Fruit fly (Drosophila melanogaster) whole organism, adult: Measurements from ENCODE around the gene VAChT.

ENCODE experiments used
- CG11617 ChIP-seq: fragments of 200-800 bp; sonication (Bioruptor generic); optimal IDR thresholded peaks from 2 replicates; lab custom pipeline; 2017; ENCODE audit warnings: mild to moderate bottlenecking, missing biosample characterization, missing genetic modification reagents, missing genetic modification characterization
- CG12768 ChIP-seq: fragments of 200-800 bp; sonication (Bioruptor generic); optimal IDR thresholded peaks from 2 replicates; lab custom pipeline; 2017; ENCODE audit warnings: missing biosample characterization, missing genetic modification characterization, mild to moderate bottlenecking, moderate library complexity, missing genetic modification reagents
- CG14711 ChIP-seq: fragments of 200-800 bp; sonication (Bioruptor generic); optimal IDR thresholded peaks from 2 replicates; lab custom pipeline; 2018; ENCODE audit warnings: missing biosample characterization, mild to moderate bottlenecking, missing genetic modification characterization, moderate library complexity
- CG1620 ChIP-seq: fragments of 200-800 bp; sonication (Bioruptor generic); optimal IDR thresholded peaks from 2 replicates; lab custom pipeline; 2016; ENCODE audit warnings: missing biosample characterization, missing genetic modification characterization
- CG33017 ChIP-seq: fragments of 200-800 bp; sonication (Bioruptor generic); optimal IDR thresholded peaks from 2 replicates; lab custom pipeline; 2018; ENCODE audit warnings: missing biosample characterization, mild to moderate bottlenecking, missing genetic modification characterization, moderate library complexity
- CG5204 ChIP-seq: fragments of 200-800 bp; sonication (Bioruptor generic); optimal IDR thresholded peaks from 2 replicates; lab custom pipeline; 2016; ENCODE audit warnings: missing biosample characterization, missing genetic modification characterization
- CG7045 ChIP-seq: fragments of 200-800 bp; sonication (Bioruptor generic); optimal IDR thresholded peaks from 2 replicates; lab custom pipeline; 2017; ENCODE audit warnings: missing biosample characterization, mild to moderate bottlenecking, missing genetic modification characterization
- CG7101 ChIP-seq: fragments of 200-800 bp; sonication (Bioruptor generic); optimal IDR thresholded peaks from 2 replicates; lab custom pipeline; 2018; ENCODE audit warnings: missing biosample characterization, mild to moderate bottlenecking, missing genetic modification characterization, moderate library complexity
- Clk ChIP-seq: fragments of 200-800 bp; sonication (Bioruptor generic); optimal IDR thresholded peaks from 2 replicates; lab custom pipeline; 2017; ENCODE audit warnings: missing biosample characterization, missing genetic modification characterization
- Crg-1 ChIP-seq: fragments of 200-800 bp; sonication (Bioruptor generic); optimal IDR thresholded peaks from 2 replicates; lab custom pipeline; 2016; ENCODE audit warnings: missing biosample characterization, missing genetic modification characterization
- Hr96 ChIP-seq: fragments of 200-800 bp; sonication (Bioruptor generic); optimal IDR thresholded peaks from 2 replicates; lab custom pipeline; 2016; ENCODE audit warnings: missing biosample characterization, missing genetic modification characterization
- Mnt ChIP-seq: fragments of 200-800 bp; sonication (Bioruptor generic); optimal IDR thresholded peaks from 2 replicates; lab custom pipeline; 2016; ENCODE audit warnings: missing biosample characterization, mild to moderate bottlenecking, missing genetic modification characterization
- bab1 ChIP-seq: fragments of 200-800 bp; sonication (Bioruptor generic); optimal IDR thresholded peaks from 3 replicates; lab custom pipeline; 2019; ENCODE audit warnings: missing biosample characterization, mild to moderate bottlenecking, missing genetic modification characterization, moderate library complexity
- cic ChIP-seq: fragments of 200-800 bp; sonication (Bioruptor generic); optimal IDR thresholded peaks from 2 replicates; lab custom pipeline; 2017; ENCODE audit warnings: missing biosample characterization, mild to moderate bottlenecking, missing genetic modification characterization, moderate library complexity
- cnc ChIP-seq, 2 experiments: fragments of >200 bp; optimal IDR thresholded peaks; 2 replicates each; lab custom pipeline; 2017
- kay ChIP-seq: fragments of 200-800 bp; sonication (Bioruptor generic); peaks from one replicate; lab custom pipeline; 2016; ENCODE audit warnings: missing biosample characterization, missing genetic modification characterization, borderline replicate concordance
- ovo ChIP-seq: fragments of 200-800 bp; sonication (Bioruptor generic); optimal IDR thresholded peaks from 2 replicates; lab custom pipeline; 2016; ENCODE audit warnings: missing biosample characterization, missing genetic modification characterization
- pad ChIP-seq: fragments of 200-800 bp; sonication (Bioruptor generic); optimal IDR thresholded peaks from 3 replicates; lab custom pipeline; 2017; ENCODE audit warnings: missing biosample characterization, missing genetic modification characterization, mild to moderate bottlenecking, moderate library complexity, missing genetic modification reagents
- tj ChIP-seq: fragments of 200-800 bp; sonication (Bioruptor generic); optimal IDR thresholded peaks from 3 replicates; lab custom pipeline; 2017; ENCODE audit warnings: missing biosample characterization, mild to moderate bottlenecking, missing genetic modification characterization, moderate library complexity
- toe ChIP-seq: fragments of 200-800 bp; sonication (Bioruptor generic); optimal IDR thresholded peaks from 2 replicates; lab custom pipeline; 2016; ENCODE audit warnings: missing biosample characterization, missing genetic modification characterization

Gene VAChT

DNA sequence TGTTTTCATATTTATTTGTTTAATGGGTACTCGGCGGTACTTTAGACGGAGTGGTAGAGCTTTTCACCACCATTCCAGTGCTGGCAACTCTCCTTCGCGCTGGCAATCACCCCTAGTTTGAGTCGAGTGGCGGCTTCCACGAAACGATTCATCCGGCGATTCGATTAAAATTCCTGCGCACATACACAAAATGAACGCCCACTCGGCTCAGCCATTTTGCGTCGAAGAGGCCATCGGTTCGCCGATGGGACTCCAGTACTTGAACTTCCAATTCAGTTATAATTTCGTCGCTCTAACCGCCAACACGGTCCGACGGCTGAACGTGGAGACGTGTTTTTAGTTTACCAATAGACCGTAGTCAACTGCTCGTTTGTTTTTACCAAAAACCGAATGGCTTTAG, 25.0 kb upstream of the VAChT start, which contains the start of the genes CG46318 and ChT:
Gene CG46318 (plus strand): TSS at position 273 of the 400 bp plus-strand sequence.
Gene ChT (plus strand): TSS at position 273 of the 400 bp plus-strand sequence.
- TF ChIP-seq CG5204 (GFP tag; lab: Kevin White, UChicago) (no peak), toe (GFP tag; lab: Kevin White, UChicago) (no peak), pad (peak; percentile 87), bab1 (no peak)

dm6 chr3R:18681054-18681453, 24.2 kb upstream of the VAChT start:
- no peak for TF ChIP-seq cnc (optimal IDR thresholded peaks at IDR 0.05; lab: Kevin White, UChicago)
- no peak for TF ChIP-seq kay

- TF ChIP-seq ovo (GFP tag; lab: Kevin White, UChicago) (no peak), Crg-1 (GFP tag; lab: Kevin White, UChicago) (no peak), tj (GFP tag; lab: Kevin White, UChicago) (no peak), CG33017 (no peak), Mnt (no peak), CG14711 (tag; lab: Kevin White, UChicago) (no peak), Hr96 (no peak), CG11617 (GFP tag; lab: Kevin White, UChicago) (no peak), Clk (GFP tag; lab: Kevin White, UChicago) (no peak), CG7045 (GFP tag; lab: Kevin White, UChicago) (no peak), cic (GFP tag; lab: Kevin White, UChicago) (no peak), bab1 (no peak), pad (no peak), CG5204 (GFP tag; lab: Kevin White, UChicago) (no peak), kay (no peak)
These were observed 12.7 kb upstream of the VAChT start, which contains the start of gene Muc91C for dm6 chr3R:18692619-18693018. Muc91C (minus strand) TSS chr3R:18692719.

- no peak for TF ChIP-seq CG1620 (GFP tag; lab: Kevin White, UChicago)
These were observed 11.7 kb upstream of the VAChT start, which contains the start of gene CG14300 for dm6 chr3R:18693611-18694010. CG14300 (minus strand) TSS chr3R:18693711.

- TF ChIP-seq CG12768 (GFP tag; lab: Kevin White, UChicago) (no peak), CG5204 (GFP tag; lab: Kevin White, UChicago) (no peak), cnc (optimal IDR thresholded peaks at IDR 0.05; lab: Kevin White, UChicago) (no peak), CG14711 (tag; lab: Kevin White, UChicago) (no peak), kay (no peak)
These were observed 10.3 kb upstream of the VAChT start, which contains the start of gene CG34282 for dm6 chr3R:18694952-18695351. CG34282 (plus strand) TSS chr3R:18695252.

DNA sequence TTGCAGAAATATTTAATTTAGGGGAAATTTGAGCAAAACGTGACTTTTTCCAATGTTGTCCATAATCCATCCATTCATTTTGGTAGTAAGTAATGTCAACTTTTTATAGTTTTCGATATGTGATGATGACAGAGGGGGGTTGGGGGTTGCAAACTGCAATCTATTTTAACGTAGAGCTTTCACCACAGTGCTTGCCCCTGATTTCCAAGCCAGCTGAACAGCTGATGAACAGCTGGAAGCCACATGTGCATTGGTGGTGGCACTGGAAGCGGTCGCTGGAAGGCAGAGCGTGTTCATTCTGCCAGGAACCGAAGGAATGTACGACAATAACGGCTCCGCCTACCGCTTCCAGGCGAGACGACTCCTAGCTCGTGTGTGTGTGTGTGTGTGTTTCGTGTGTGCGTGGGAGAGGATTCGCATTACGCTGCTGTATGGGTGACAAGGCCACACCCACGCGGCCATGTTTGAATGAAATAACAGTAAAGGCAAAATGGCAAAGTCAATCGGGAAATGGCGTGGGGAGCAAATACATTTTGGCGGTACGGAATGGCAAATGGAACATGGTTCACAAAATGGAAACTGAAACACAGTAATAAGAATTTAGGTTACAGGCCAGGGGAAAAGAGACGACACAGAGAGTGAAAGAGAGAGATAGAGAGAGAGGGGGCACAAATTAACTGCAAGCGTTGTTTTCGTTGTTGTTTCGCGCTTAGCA, 6.3 kb upstream of the VAChT start:
- TF ChIP-seq tj (GFP tag; lab: Kevin White, UChicago) (no peak), toe (GFP tag; lab: Kevin White, UChicago) (no peak), CG1620 (GFP tag; lab: Kevin White, UChicago) (no peak), pad (peak; percentile 93), cnc (optimal IDR thresholded peaks at IDR 0.05; lab: Kevin White, UChicago) (no peak), CG7045 (GFP tag; lab: Kevin White, UChicago) (no peak), Mnt (no peak)

- TF ChIP-seq pad (no peak), kay (no peak), Clk (GFP tag; lab: Kevin White, UChicago) (no peak), bab1 (no peak), cnc (optimal IDR thresholded peaks at IDR 0.05; lab: Kevin White, UChicago) (no peak), CG33017 (no peak), ovo (GFP tag; lab: Kevin White, UChicago) (no peak), tj (GFP tag; lab: Kevin White, UChicago) (no peak), Crg-1 (GFP tag; lab: Kevin White, UChicago) (no peak), CG1620 (GFP tag; lab: Kevin White, UChicago) (no peak), Mnt (no peak), CG7045 (GFP tag; lab: Kevin White, UChicago) (no peak), CG14711 (tag; lab: Kevin White, UChicago) (no peak), cic (GFP tag; lab: Kevin White, UChicago) (no peak), CG7101 (tag; lab: Kevin White, UChicago) (no peak), CG11617 (GFP tag; lab: Kevin White, UChicago) (no peak), CG5204 (GFP tag; lab: Kevin White, UChicago) (no peak), Hr96 (no peak), CG12768 (GFP tag; lab: Kevin White, UChicago) (no peak)
These were observed 1.8 kb upstream of the VAChT start for dm6 chr3R:18703514-18703913.

dm6 chr3R:18706289-18706688, 988 bp downstream of the VAChT start:
- TF ChIP-seq CG33017 (no peak), Clk (GFP tag; lab: Kevin White, UChicago) (no peak), CG14711 (tag; lab: Kevin White, UChicago) (no peak)
